Worm (Caenorhabditis elegans) whole organism, midembryonic: ENCODE results near the gene rol-6.

ENCODE experiments used
- T22C8.4 ChIP-seq: fragments of 200-800 bp; sonication (Bioruptor generic); IDR thresholded peaks from 2 replicates; pipeline ENCODE4 v1.3.6; 2022; ENCODE audit warnings: missing genetic modification characterization, missing compliant biosample characterization
- cog-1 ChIP-seq: sonication (generic microtip); optimal IDR thresholded peaks from 2 replicates; lab custom pipeline; 2016; ENCODE audit warnings: missing genetic modification characterization, missing compliant biosample characterization
- flt-1 ChIP-seq: fragments of 200-800 bp; sonication (Bioruptor generic); IDR thresholded peaks from 2 replicates; pipeline ENCODE4 v1.3.6; 2022; ENCODE audit warnings: missing genetic modification characterization, missing compliant biosample characterization
- klf-2 ChIP-seq: fragments of 200-800 bp; sonication (Bioruptor generic); conservative IDR thresholded peaks from 2 replicates; pipeline ENCODE4 v1.3.6; 2022; ENCODE audit warnings: missing genetic modification reagents, missing genetic modification characterization, missing compliant biosample characterization
- med-1 ChIP-seq: sonication (generic microtip); optimal IDR thresholded peaks from 2 replicates; lab custom pipeline; 2017; ENCODE audit warnings: missing genetic modification characterization, mild to moderate bottlenecking, missing compliant biosample characterization, antibody characterized with exemption, missing genetic modification reagents; ENCODE audit not compliant: insufficient read depth
- ref-1 ChIP-seq: fragments of 200-800 bp; sonication (Bioruptor generic); conservative IDR thresholded peaks from 2 replicates; pipeline ENCODE4 v1.3.6; 2022; ENCODE audit warnings: missing genetic modification reagents, missing genetic modification characterization, missing compliant biosample characterization
- tab-1 ChIP-seq: fragments of 200-800 bp; sonication (Bioruptor generic); IDR thresholded peaks from 2 replicates; pipeline ENCODE4 v1.3.6; 2022; ENCODE audit warnings: missing genetic modification characterization, missing compliant biosample characterization
- ztf-23 ChIP-seq: fragments of 200-800 bp; sonication (Bioruptor generic); IDR thresholded peaks from 2 replicates; pipeline ENCODE4 v1.3.6; 2022; ENCODE audit warnings: missing genetic modification reagents, missing genetic modification characterization, missing compliant biosample characterization
- ztf-29 ChIP-seq: fragments of 200-800 bp; sonication (Bioruptor generic); IDR thresholded peaks from 2 replicates; pipeline ENCODE4 v1.3.6; 2022; ENCODE audit warnings: missing genetic modification reagents, missing genetic modification characterization, missing compliant biosample characterization

The rol-6 gene

ce11 chrII:8766897-8767296, 34.0 kb downstream of the rol-6 start, which contains the start of gene pah-1:
pah-1 (minus strand) TSS chrII:8766997.
- TF ChIP-seq ztf-29 (GFP tag; lab: Robert Waterston, UW) (no peak), flt-1 (GFP tag; lab: Robert Waterston, UW) (no peak), ztf-23 (no peak)

ce11 chrII:8769375-8769774, 36.5 kb downstream of the rol-6 start:
- no peak for TF ChIP-seq cog-1
- no peak for TF ChIP-seq flt-1 (GFP tag; lab: Robert Waterston, UW)
- TF ChIP-seq ztf-23: 0 out of 2 replicates have a peak, but pooled peaks have one; percentile 40
- no peak for TF ChIP-seq klf-2 (GFP tag; lab: Robert Waterston, UW)

ce11 chrII:8770675-8771074, 37.8 kb downstream of the rol-6 start, which contains the start of gene let-19:
let-19 (plus strand) TSS chrII:8770975.
- TF ChIP-seq cog-1 (no peak), ztf-29 (GFP tag; lab: Robert Waterston, UW) (no peak), ztf-23 (no peak), flt-1 (GFP tag; lab: Robert Waterston, UW) (no peak), tab-1 (GFP tag; lab: Robert Waterston, UW) (no peak), klf-2 (GFP tag; lab: Robert Waterston, UW) (no peak), T22C8.4 (no peak), ref-1 (GFP tag; lab: Robert Waterston, UW) (no peak), med-1 (no peak)

- no peak for TF ChIP-seq cog-1
These were observed 43.7 kb downstream of the rol-6 start for ce11 chrII:8776504-8776903.

- TF ChIP-seq flt-1 (GFP tag; lab: Robert Waterston, UW) (no peak), T22C8.4 (no peak), cog-1 (no peak)
These were observed 50.7 kb downstream of the rol-6 start, which contains the start of gene sgn-1 for ce11 chrII:8783451-8783967. sgn-1 (minus strand) TSS chrII:8783670.
